Fruit fly (Drosophila melanogaster) Kc167 (cell line): Measurements from ENCODE around the gene CG3108.

ENCODE experiments used
- Myc ChIP-seq: fragments of >200 bp; optimal IDR thresholded peaks from 2 replicates; lab custom pipeline; 2017; ENCODE audit warnings: missing external identifiers
- h ChIP-seq: fragments of >200 bp; optimal IDR thresholded peaks from 3 replicates; lab custom pipeline; 2018; ENCODE audit warnings: missing external identifiers
- ttk ChIP-seq: sonication (Bioruptor generic); optimal IDR thresholded peaks from 2 replicates; lab custom pipeline; 2017; ENCODE audit warnings: missing external identifiers

- TF ChIP-seq h = no peak
- TF ChIP-seq Myc (lab: Kevin White, UChicago) = no peak
- no peak for TF ChIP-seq ttk
These were observed 2.0 kb upstream of the CG3108 start for dm6 chrX:5783260-5784040.
